Worm (Caenorhabditis elegans) whole organism, mixed stage, embryonic: ENCODE data around the gene aex-4.

Experiments
- M03D4.4 ChIP-seq: sonication (generic microtip); optimal IDR thresholded peaks from 2 replicates; lab custom pipeline; 2017; ENCODE audit warnings: mild to moderate bottlenecking, missing genetic modification characterization, missing compliant biosample characterization
- bed-3 ChIP-seq: fragments of 200-800 bp; sonication (Bioruptor generic); optimal IDR thresholded peaks from 3 replicates; lab custom pipeline; 2018; ENCODE audit warnings: mild to moderate bottlenecking, missing genetic modification characterization, moderate library complexity, missing compliant biosample characterization
- blmp-1 ChIP-seq: fragments of 150-350 bp; optimal IDR thresholded peaks from 2 replicates; lab custom pipeline; 2014; ENCODE audit warnings: missing biosample characterization, missing genetic modification characterization
- ceh-39 ChIP-seq: fragments of 150-350 bp; optimal IDR thresholded peaks from 2 replicates; lab custom pipeline; 2014; ENCODE audit warnings: missing biosample characterization, missing genetic modification characterization
- ceh-43 ChIP-seq: fragments of 200-800 bp; sonication (Bioruptor generic); optimal IDR thresholded peaks from 2 replicates; lab custom pipeline; 2018; ENCODE audit warnings: mild to moderate bottlenecking, missing genetic modification characterization, moderate library complexity, missing compliant biosample characterization
- ceh-83 ChIP-seq: fragments of 200-800 bp; sonication (Bioruptor generic); optimal IDR thresholded peaks from 2 replicates; lab custom pipeline; 2018; ENCODE audit warnings: mild to moderate bottlenecking, missing genetic modification characterization, missing compliant biosample characterization
- ces-1 ChIP-seq: fragments of 150-350 bp; optimal IDR thresholded peaks from 2 replicates; lab custom pipeline; 2014; ENCODE audit warnings: missing biosample characterization, missing genetic modification reagents, missing genetic modification characterization
- cnd-1 ChIP-seq: fragments of 200-800 bp; sonication (Bioruptor generic); optimal IDR thresholded peaks from 2 replicates; lab custom pipeline; 2018; ENCODE audit warnings: mild to moderate bottlenecking, missing genetic modification characterization, missing compliant biosample characterization
- drap-1 ChIP-seq: fragments of 200-800 bp; sonication (Bioruptor generic); optimal IDR thresholded peaks from 3 replicates; lab custom pipeline; 2018; ENCODE audit warnings: mild to moderate bottlenecking, missing genetic modification characterization, missing compliant biosample characterization
- elt-1 ChIP-seq: sonication (generic microtip); optimal IDR thresholded peaks from 2 replicates; lab custom pipeline; 2017; ENCODE audit warnings: missing genetic modification characterization, mild to moderate bottlenecking, missing compliant biosample characterization, antibody characterized with exemption, moderate library complexity, borderline replicate concordance; ENCODE audit not compliant: insufficient read depth
- elt-3 ChIP-seq: fragments of 150-350 bp; optimal IDR thresholded peaks from 2 replicates; lab custom pipeline; 2014; ENCODE audit warnings: missing biosample characterization, missing genetic modification characterization
- flh-1 ChIP-seq: fragments of 200-800 bp; sonication (Bioruptor generic); optimal IDR thresholded peaks from 2 replicates; lab custom pipeline; 2018; ENCODE audit warnings: mild to moderate bottlenecking, missing genetic modification characterization, moderate library complexity, missing compliant biosample characterization
- ham-2 ChIP-seq: fragments of 200-800 bp; sonication (Bioruptor generic); optimal IDR thresholded peaks from 2 replicates; lab custom pipeline; 2018; ENCODE audit warnings: mild to moderate bottlenecking, missing genetic modification characterization, missing compliant biosample characterization
- hlh-1 ChIP-seq: fragments of 150-350 bp; optimal IDR thresholded peaks from 2 replicates; lab custom pipeline; 2014; ENCODE audit warnings: missing biosample characterization, missing genetic modification reagents, missing genetic modification characterization
- lin-13 ChIP-seq: fragments of 150-350 bp; optimal IDR thresholded peaks from 2 replicates; lab custom pipeline; 2014; ENCODE audit warnings: missing biosample characterization, missing genetic modification characterization
- lin-32 ChIP-seq: fragments of 200-800 bp; sonication (Bioruptor generic); optimal IDR thresholded peaks from 2 replicates; lab custom pipeline; 2018; ENCODE audit warnings: mild to moderate bottlenecking, missing genetic modification characterization, missing compliant biosample characterization
- lsy-2 ChIP-seq: fragments of 150-350 bp; optimal IDR thresholded peaks from 2 replicates; lab custom pipeline; 2014; ENCODE audit warnings: missing biosample characterization, missing genetic modification characterization
- mab-5 ChIP-seq: fragments of 150-350 bp; optimal IDR thresholded peaks from 2 replicates; lab custom pipeline; 2014; ENCODE audit warnings: missing biosample characterization, missing genetic modification characterization
- mep-1 ChIP-seq: fragments of 150-350 bp; optimal IDR thresholded peaks from 2 replicates; lab custom pipeline; 2017; ENCODE audit warnings: missing biosample characterization, missing genetic modification reagents, missing genetic modification characterization, inconsistent platforms
- mls-2 ChIP-seq: sonication (generic microtip); optimal IDR thresholded peaks from 2 replicates; lab custom pipeline; 2016; ENCODE audit warnings: mild to moderate bottlenecking, missing genetic modification characterization, moderate library complexity, missing compliant biosample characterization
- nhr-2 ChIP-seq: fragments of 150-350 bp; optimal IDR thresholded peaks from 2 replicates; lab custom pipeline; 2014; ENCODE audit warnings: missing biosample characterization, missing genetic modification characterization
- nhr-237 ChIP-seq: fragments of 150-350 bp; optimal IDR thresholded peaks from 2 replicates; lab custom pipeline; 2014; ENCODE audit warnings: missing biosample characterization, missing genetic modification characterization
- nhr-28 ChIP-seq: fragments of 150-350 bp; optimal IDR thresholded peaks from 2 replicates; lab custom pipeline; 2014; ENCODE audit warnings: missing biosample characterization, missing genetic modification characterization
- nhr-76 ChIP-seq: sonication (generic microtip); optimal IDR thresholded peaks from 2 replicates; lab custom pipeline; 2017; ENCODE audit warnings: missing biosample characterization, missing genetic modification characterization
- pha-4 ChIP-seq: fragments of 150-350 bp; optimal IDR thresholded peaks from 2 replicates; lab custom pipeline; 2018; ENCODE audit warnings: missing biosample characterization, missing genetic modification reagents, missing genetic modification characterization
- sem-2 ChIP-seq: fragments of 200-800 bp; sonication (Bioruptor generic); optimal IDR thresholded peaks from 2 replicates; lab custom pipeline; 2018; ENCODE audit warnings: mild to moderate bottlenecking, missing genetic modification characterization, missing compliant biosample characterization
- snpc-4 ChIP-seq: fragments of 150-350 bp; optimal IDR thresholded peaks from 2 replicates; lab custom pipeline; 2014; ENCODE audit warnings: missing biosample characterization, missing genetic modification characterization
- sptf-1 ChIP-seq: sonication (generic microtip); optimal IDR thresholded peaks from 2 replicates; lab custom pipeline; 2017; ENCODE audit warnings: mild to moderate bottlenecking, missing genetic modification characterization, moderate library complexity, missing compliant biosample characterization
- tbx-8 ChIP-seq: fragments of 200-800 bp; sonication (Bioruptor generic); optimal IDR thresholded peaks from 2 replicates; lab custom pipeline; 2018; ENCODE audit warnings: mild to moderate bottlenecking, missing genetic modification characterization, moderate library complexity, missing compliant biosample characterization
- unc-120 ChIP-seq: sonication (generic microtip); optimal IDR thresholded peaks from 2 replicates; lab custom pipeline; 2017; ENCODE audit warnings: missing genetic modification characterization, missing compliant biosample characterization; ENCODE audit not compliant: poor library complexity, severe bottlenecking
- unc-39 ChIP-seq: fragments of 150-350 bp; optimal IDR thresholded peaks from 2 replicates; lab custom pipeline; 2014; ENCODE audit warnings: missing biosample characterization, missing genetic modification characterization
- unc-62 ChIP-seq: fragments of 150-350 bp; optimal IDR thresholded peaks from 2 replicates; lab custom pipeline; 2014; ENCODE audit warnings: missing biosample characterization, missing genetic modification reagents, missing genetic modification characterization
- ztf-11 ChIP-seq: fragments of 150-350 bp; optimal IDR thresholded peaks from 2 replicates; lab custom pipeline; 2014; ENCODE audit warnings: missing biosample characterization, missing genetic modification characterization

The aex-4 gene

DNA sequence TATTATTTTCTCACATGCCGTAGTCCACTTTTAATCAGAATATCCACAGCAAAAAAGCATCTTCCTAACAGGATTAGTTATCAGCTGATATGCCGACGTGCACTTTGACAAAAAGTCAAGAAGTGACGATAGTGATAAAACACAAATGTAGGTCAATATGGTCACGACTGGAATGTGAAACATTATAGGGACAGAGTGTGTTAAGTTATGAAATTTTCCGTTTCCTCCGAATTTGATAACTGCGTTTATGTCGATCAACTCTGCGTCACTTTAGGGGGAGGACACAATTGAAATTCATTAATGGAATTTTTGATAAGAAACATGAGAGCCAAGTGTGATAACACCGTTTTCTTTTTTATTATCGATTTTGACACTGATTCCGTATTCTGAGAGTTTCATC lies at the start of gene aex-4:
aex-4 (plus strand) TSS at position 312 of the 400 bp plus-strand sequence.
- TF ChIP-seq tbx-8 (GFP tag; lab: Kevin White, UChicago) (no peak), nhr-2 (tag; lab: Kevin White, UChicago) (no peak), cnd-1 (tag; lab: Kevin White, UChicago) (no peak), elt-3 (tag; lab: Kevin White, UChicago) (no peak), flh-1 (GFP tag; lab: Kevin White, UChicago) (no peak), sem-2 (GFP tag; lab: Kevin White, UChicago) (no peak), M03D4.4 (no peak), lin-32 (GFP tag; lab: Kevin White, UChicago) (no peak), unc-39 (tag; lab: Kevin White, UChicago) (no peak), nhr-28 (tag; lab: Kevin White, UChicago) (no peak), mab-5 (no peak), pha-4 (tag; lab: Kevin White, UChicago) (no peak), snpc-4 (tag; lab: Kevin White, UChicago) (no peak), ceh-43 (GFP tag; lab: Kevin White, UChicago) (no peak), lsy-2 (tag; lab: Kevin White, UChicago) (no peak), lin-13 (tag; lab: Kevin White, UChicago) (no peak)

DNA sequence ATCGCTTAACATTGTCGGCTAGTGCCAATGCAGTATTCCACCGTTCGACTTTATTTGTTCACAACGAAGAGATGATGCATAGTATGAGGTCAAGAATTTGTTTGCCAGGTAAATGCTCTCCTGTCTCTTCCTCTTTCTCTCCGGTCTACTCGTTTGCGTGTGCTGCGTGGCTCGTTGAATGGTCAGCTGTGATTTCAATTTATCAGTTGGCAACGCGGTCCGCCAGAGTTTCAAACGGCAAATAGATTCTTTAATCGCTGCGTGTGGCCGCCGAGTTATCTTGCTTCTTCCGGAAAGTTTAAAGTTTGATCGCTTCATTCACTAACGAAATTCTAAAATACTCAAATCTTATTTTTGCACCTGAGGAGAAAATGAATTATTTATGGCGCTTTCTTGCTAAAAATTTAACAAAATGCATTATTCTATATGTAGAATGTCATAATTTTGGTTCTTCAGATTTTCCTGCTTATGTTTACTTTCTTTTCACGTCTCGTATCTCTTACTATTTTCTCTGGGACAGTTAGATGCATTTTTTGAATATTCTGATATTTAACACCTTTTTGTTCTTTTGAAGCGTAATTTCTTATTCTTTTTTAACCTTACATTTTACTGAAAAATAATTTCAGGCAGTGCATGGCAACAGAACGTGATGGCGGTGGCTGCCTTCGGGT lies 48.4 kb upstream of the aex-4 start, which contains the start of gene tsp-17:
tsp-17 (plus strand) TSS at position 621 of the 671 bp plus-strand sequence.
- TF ChIP-seq bed-3 (GFP tag; lab: Kevin White, UChicago) (no peak), hlh-1 (tag; lab: Kevin White, UChicago) (peak; percentile 84)

DNA sequence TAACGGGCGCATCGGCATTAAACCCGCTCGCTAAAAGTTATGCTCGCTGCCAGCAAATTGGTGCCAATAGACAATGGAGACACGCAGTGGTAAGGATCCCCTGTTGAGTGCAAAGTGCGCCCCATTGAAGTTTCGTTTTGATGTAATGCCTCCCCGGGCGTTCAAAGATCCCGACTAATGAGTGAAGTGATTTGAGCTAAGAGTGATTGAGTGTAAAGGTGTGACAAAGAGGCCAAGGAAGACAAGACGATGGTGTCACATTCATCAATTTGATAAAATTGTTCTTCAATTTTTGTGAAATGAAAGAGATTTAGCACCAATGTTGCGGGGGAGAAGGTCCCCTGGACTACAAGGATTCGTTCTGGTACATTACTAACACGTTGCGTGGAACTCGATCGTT lies 46.0 kb upstream of the aex-4 start:
- TF ChIP-seq snpc-4 (tag; lab: Kevin White, UChicago) (no peak), ztf-11 (tag; lab: Kevin White, UChicago) (no peak), lin-13 (tag; lab: Kevin White, UChicago) (no peak), ces-1 (GFP tag; lab: Kevin White, UChicago) (no peak), mep-1 (tag; lab: Kevin White, UChicago) (no peak), pha-4 (tag; lab: Kevin White, UChicago) (no peak), unc-120 (tag; lab: Kevin White, UChicago) (peak; percentile 18), elt-3 (tag; lab: Kevin White, UChicago) (no peak), unc-62 (peak; percentile 71), ceh-83 (no peak), nhr-2 (tag; lab: Kevin White, UChicago) (no peak), elt-1 (no peak), hlh-1 (tag; lab: Kevin White, UChicago) (peak; percentile 61), mls-2 (tag; lab: Kevin White, UChicago) (no peak), ham-2 (GFP tag; lab: Kevin White, UChicago) (no peak), unc-39 (tag; lab: Kevin White, UChicago) (no peak), sptf-1 (tag; lab: Kevin White, UChicago) (no peak)

DNA sequence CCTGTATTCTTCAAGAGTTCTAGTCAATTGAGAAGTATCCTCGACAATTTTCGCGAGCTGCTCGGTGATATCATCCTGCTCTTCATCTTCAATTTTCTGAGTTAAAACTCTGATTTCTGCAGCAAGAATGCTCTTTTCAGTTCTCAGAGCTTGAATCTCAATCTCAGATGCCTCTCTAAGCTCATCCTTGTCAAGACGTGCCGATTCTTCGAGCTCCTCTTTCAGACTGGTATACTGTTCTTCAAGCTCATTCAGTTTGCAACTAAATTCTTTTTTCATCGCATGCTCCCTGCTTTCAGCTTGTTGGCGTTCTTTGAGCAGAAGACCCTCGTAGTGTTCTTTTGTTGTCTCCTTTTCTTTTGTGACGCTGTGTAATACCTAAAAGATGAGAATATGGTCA lies 42.7 kb upstream of the aex-4 start:
- TF ChIP-seq flh-1 (GFP tag; lab: Kevin White, UChicago) (no peak), pha-4 (tag; lab: Kevin White, UChicago) (no peak), ztf-11 (tag; lab: Kevin White, UChicago) (no peak), elt-3 (tag; lab: Kevin White, UChicago) (no peak), unc-62 (no peak), lin-32 (GFP tag; lab: Kevin White, UChicago) (no peak), ham-2 (GFP tag; lab: Kevin White, UChicago) (no peak), mls-2 (tag; lab: Kevin White, UChicago) (no peak), unc-39 (tag; lab: Kevin White, UChicago) (no peak), drap-1 (GFP tag; lab: Kevin White, UChicago) (no peak), tbx-8 (GFP tag; lab: Kevin White, UChicago) (no peak), nhr-76 (tag; lab: Kevin White, UChicago) (no peak), nhr-237 (tag; lab: Kevin White, UChicago) (no peak), ceh-39 (tag; lab: Kevin White, UChicago) (no peak), M03D4.4 (no peak), sem-2 (GFP tag; lab: Kevin White, UChicago) (no peak), blmp-1 (tag; lab: Kevin White, UChicago) (no peak)
